Fruit fly (Drosophila melanogaster) whole organism, embryonic: Measurements from ENCODE around the gene mRpS9.

ENCODE experiments used
- Adf1 ChIP-seq: fragments of 200-800 bp; sonication (Bioruptor generic); IDR thresholded peaks from 2 replicates; pipeline ENCODE4 v1.3.6; 2022; ENCODE audit warnings: missing biosample characterization, missing genetic modification characterization
- Asciz ChIP-seq: fragments of 200-800 bp; sonication (Bioruptor generic); optimal IDR thresholded peaks from 2 replicates; lab custom pipeline; 2017; ENCODE audit warnings: missing biosample characterization, mild to moderate bottlenecking, missing genetic modification characterization, missing genetic modification reagents
- Bgb ChIP-seq: fragments of 200-800 bp; sonication (Bioruptor generic); IDR thresholded peaks from 2 replicates; pipeline ENCODE4 v1.3.6; 2022; ENCODE audit warnings: missing biosample characterization, missing genetic modification characterization; ENCODE audit not compliant: partially characterized antibody
- BtbVII ChIP-seq: fragments of 200-800 bp; sonication (Bioruptor generic); optimal IDR thresholded peaks from 3 replicates; lab custom pipeline; 2017; ENCODE audit warnings: missing biosample characterization, mild to moderate bottlenecking, missing genetic modification characterization
- CG10274 ChIP-seq: fragments of 200-800 bp; sonication (Bioruptor generic); optimal IDR thresholded peaks from 3 replicates; lab custom pipeline; 2017; ENCODE audit warnings: missing biosample characterization, mild to moderate bottlenecking, missing genetic modification characterization
- CG10431 ChIP-seq: fragments of 200-800 bp; sonication (Bioruptor generic); optimal IDR thresholded peaks from 3 replicates; lab custom pipeline; 2018; ENCODE audit warnings: missing biosample characterization, mild to moderate bottlenecking, missing genetic modification characterization
- CG16813 ChIP-seq: fragments of 200-800 bp; sonication (Bioruptor generic); IDR thresholded peaks from 3 replicates; pipeline ENCODE4 v1.3.6; 2022; ENCODE audit warnings: missing biosample characterization, missing genetic modification characterization; ENCODE audit not compliant: partially characterized antibody
- CG17385 ChIP-seq: fragments of 200-800 bp; sonication (Bioruptor generic); optimal IDR thresholded peaks from 3 replicates; lab custom pipeline; 2018; ENCODE audit warnings: missing biosample characterization, mild to moderate bottlenecking, missing genetic modification characterization
- CG17568 ChIP-seq: fragments of 200-800 bp; sonication (Bioruptor generic); optimal IDR thresholded peaks from 2 replicates; lab custom pipeline; 2018; ENCODE audit warnings: missing biosample characterization, mild to moderate bottlenecking, missing genetic modification characterization, moderate library complexity
- CG17802 ChIP-seq: fragments of 200-800 bp; sonication (Bioruptor generic); optimal IDR thresholded peaks from 2 replicates; lab custom pipeline; 2018; ENCODE audit warnings: missing biosample characterization, mild to moderate bottlenecking, missing genetic modification characterization, moderate library complexity
- CG18619 ChIP-seq: fragments of 200-800 bp; sonication (Bioruptor generic); optimal IDR thresholded peaks from 3 replicates; lab custom pipeline; 2017; ENCODE audit warnings: missing biosample characterization, mild to moderate bottlenecking, missing genetic modification characterization
- CG31388 ChIP-seq: fragments of 200-800 bp; sonication (Bioruptor generic); optimal IDR thresholded peaks from 2 replicates; lab custom pipeline; 2016; ENCODE audit warnings: missing biosample characterization, missing genetic modification characterization
- CG3163 ChIP-seq: fragments of 200-800 bp; sonication (Bioruptor generic); optimal IDR thresholded peaks from 3 replicates; lab custom pipeline; 2016; ENCODE audit warnings: missing biosample characterization, missing genetic modification characterization
- CG34376 ChIP-seq: fragments of 200-800 bp; sonication (Bioruptor generic); optimal IDR thresholded peaks from 2 replicates; lab custom pipeline; 2018; ENCODE audit warnings: missing biosample characterization, mild to moderate bottlenecking, missing genetic modification characterization
- CG4730 ChIP-seq: fragments of 200-800 bp; sonication (Bioruptor generic); IDR thresholded peaks from 2 replicates; pipeline ENCODE4 v1.3.6; 2022; ENCODE audit warnings: missing biosample characterization, missing genetic modification characterization
- CG6254 ChIP-seq: fragments of 200-800 bp; sonication (Bioruptor generic); optimal IDR thresholded peaks from 3 replicates; lab custom pipeline; 2017; ENCODE audit warnings: mild to moderate bottlenecking, missing biosample characterization, missing genetic modification reagents, missing genetic modification characterization
- CG7786 ChIP-seq: fragments of 200-800 bp; sonication (Bioruptor generic); optimal IDR thresholded peaks from 2 replicates; lab custom pipeline; 2016; ENCODE audit warnings: missing biosample characterization, missing genetic modification characterization
- CG8281 ChIP-seq: fragments of 200-800 bp; sonication (Bioruptor generic); optimal IDR thresholded peaks from 2 replicates; lab custom pipeline; 2018; ENCODE audit warnings: missing biosample characterization, mild to moderate bottlenecking, missing genetic modification characterization, moderate library complexity
- CG8944 ChIP-seq: fragments of 200-800 bp; sonication (Bioruptor generic); optimal IDR thresholded peaks from 3 replicates; lab custom pipeline; 2016; ENCODE audit warnings: missing biosample characterization, missing genetic modification characterization
- CG9727 ChIP-seq: fragments of 200-800 bp; sonication (Bioruptor generic); optimal IDR thresholded peaks from 3 replicates; lab custom pipeline; 2017; ENCODE audit warnings: missing biosample characterization, mild to moderate bottlenecking, missing genetic modification characterization
- Camta ChIP-seq: fragments of 200-800 bp; sonication (Bioruptor generic); optimal IDR thresholded peaks from 2 replicates; lab custom pipeline; 2016; ENCODE audit warnings: missing biosample characterization, missing genetic modification characterization
- D19B ChIP-seq: fragments of 200-800 bp; sonication (Bioruptor generic); optimal IDR thresholded peaks from 2 replicates; lab custom pipeline; 2017; ENCODE audit warnings: missing biosample characterization, mild to moderate bottlenecking, missing genetic modification characterization
- Dbx ChIP-seq: fragments of 200-800 bp; sonication (Bioruptor generic); IDR thresholded peaks from 3 replicates; pipeline ENCODE4 v1.3.6; 2022; ENCODE audit warnings: missing biosample characterization, missing genetic modification characterization
- Dek ChIP-seq: fragments of 200-800 bp; sonication (Bioruptor generic); optimal IDR thresholded peaks from 3 replicates; lab custom pipeline; 2019; ENCODE audit warnings: missing biosample characterization, mild to moderate bottlenecking, missing genetic modification characterization, moderate library complexity
- Dip3 ChIP-seq: fragments of 200-800 bp; sonication (Bioruptor generic); optimal IDR thresholded peaks from 3 replicates; lab custom pipeline; 2016; ENCODE audit warnings: missing biosample characterization, missing genetic modification characterization
- Eip74EF ChIP-seq, 2 experiments: fragments of 200-800 bp in 1 of 2; fragments of >200 bp in 1 of 2; sonication (Bioruptor generic) in 1 of 2; optimal IDR thresholded peaks; 2 replicates each; lab custom pipeline; 2017 to 2019; ENCODE audit warnings: missing biosample characterization in 2 of 2, missing genetic modification characterization in 2 of 2, mild to moderate bottlenecking in 1 of 2, moderate library complexity in 1 of 2
- Elba2 ChIP-seq: fragments of 200-800 bp; sonication (Bioruptor generic); optimal IDR thresholded peaks from 3 replicates; lab custom pipeline; 2016; ENCODE audit warnings: missing biosample characterization, missing genetic modification characterization
- Fer2 ChIP-seq: fragments of 200-800 bp; sonication (Bioruptor generic); optimal IDR thresholded peaks from 2 replicates; lab custom pipeline; 2018; ENCODE audit warnings: missing biosample characterization, mild to moderate bottlenecking, missing genetic modification characterization, moderate library complexity
- HHEX ChIP-seq: fragments of 200-800 bp; sonication (Bioruptor generic); optimal IDR thresholded peaks from 3 replicates; lab custom pipeline; 2017; ENCODE audit warnings: missing biosample characterization, mild to moderate bottlenecking, missing genetic modification characterization, missing genetic modification reagents
- Hr39 ChIP-seq: fragments of >200 bp; optimal IDR thresholded peaks from 2 replicates; lab custom pipeline; 2017
- MESR4 ChIP-seq: fragments of 200-800 bp; sonication (Bioruptor generic); optimal IDR thresholded peaks from 2 replicates; lab custom pipeline; 2018; ENCODE audit warnings: missing biosample characterization, mild to moderate bottlenecking, missing genetic modification characterization, moderate library complexity
- Mes4 ChIP-seq: fragments of 200-800 bp; sonication (Bioruptor generic); optimal IDR thresholded peaks from 2 replicates; lab custom pipeline; 2016; ENCODE audit warnings: missing biosample characterization, missing genetic modification characterization
- NFAT ChIP-seq: fragments of 200-800 bp; sonication (Bioruptor generic); IDR thresholded peaks from 2 replicates; pipeline ENCODE4 v1.3.6; 2022; ENCODE audit warnings: missing biosample characterization, missing genetic modification characterization
- bcd ChIP-seq: fragments of 200-800 bp; sonication (Bioruptor generic); optimal IDR thresholded peaks from 2 replicates; lab custom pipeline; 2017; ENCODE audit warnings: missing biosample characterization, mild to moderate bottlenecking, missing genetic modification characterization
- dati ChIP-seq: fragments of 200-800 bp; sonication (Bioruptor generic); IDR thresholded peaks from 2 replicates; pipeline ENCODE4 v1.3.6; 2022; ENCODE audit warnings: missing biosample characterization, missing genetic modification characterization
- h ChIP-seq: fragments of >200 bp; optimal IDR thresholded peaks from 2 replicates; lab custom pipeline; 2017
- inv ChIP-seq: fragments of 200-800 bp; sonication (Bioruptor generic); IDR thresholded peaks from 2 replicates; pipeline ENCODE4 v1.3.6; 2022; ENCODE audit warnings: missing biosample characterization, missing genetic modification characterization; ENCODE audit not compliant: partially characterized antibody
- org-1 ChIP-seq: fragments of 200-800 bp; sonication (Bioruptor generic); optimal IDR thresholded peaks from 2 replicates; lab custom pipeline; 2017; ENCODE audit warnings: missing biosample characterization, missing genetic modification characterization
- prd ChIP-seq, 3 experiments: fragments of >200 bp in 2 of 3; fragments of 200-800 bp in 1 of 3; sonication (Bioruptor generic) in 1 of 3; optimal IDR thresholded peaks in 2 of 3; IDR thresholded peaks in 1 of 3; 2 replicates in 2 of 3; 3 replicates in 1 of 3; pipeline versions ENCODE4 v1.3.6 to Lab custom; 2017 to 2022; ENCODE audit warnings: missing biosample characterization in 1 of 3, missing genetic modification characterization in 1 of 3
- pros ChIP-seq: fragments of 200-800 bp; sonication (Bioruptor generic); optimal IDR thresholded peaks from 3 replicates; lab custom pipeline; 2019; ENCODE audit warnings: missing biosample characterization, mild to moderate bottlenecking, missing genetic modification characterization, moderate library complexity
- psq ChIP-seq: fragments of 200-800 bp; sonication (Bioruptor generic); optimal IDR thresholded peaks from 2 replicates; lab custom pipeline; 2017; ENCODE audit warnings: missing biosample characterization, missing genetic modification characterization
- pzg ChIP-seq: fragments of 200-800 bp; sonication (Bioruptor generic); optimal IDR thresholded peaks from 3 replicates; lab custom pipeline; 2018; ENCODE audit warnings: missing biosample characterization, mild to moderate bottlenecking, missing genetic modification characterization, moderate library complexity
- salm ChIP-seq: fragments of 200-800 bp; sonication (Bioruptor generic); optimal IDR thresholded peaks from 2 replicates; lab custom pipeline; 2018; ENCODE audit warnings: missing biosample characterization, mild to moderate bottlenecking, missing genetic modification characterization
- schlank ChIP-seq: fragments of 200-800 bp; sonication (Bioruptor generic); optimal IDR thresholded peaks from 2 replicates; lab custom pipeline; 2018; ENCODE audit warnings: missing biosample characterization, mild to moderate bottlenecking, missing genetic modification characterization
- sima ChIP-seq: fragments of 200-800 bp; sonication (Bioruptor generic); optimal IDR thresholded peaks from 2 replicates; lab custom pipeline; 2016; ENCODE audit warnings: missing biosample characterization, missing genetic modification characterization
- sna ChIP-seq: fragments of 200-800 bp; sonication (Bioruptor generic); IDR thresholded peaks from 2 replicates; pipeline ENCODE4 v1.3.6; 2022; ENCODE audit warnings: missing biosample characterization, missing genetic modification characterization; ENCODE audit not compliant: partially characterized antibody
- sr ChIP-seq: fragments of 200-800 bp; sonication (Bioruptor generic); IDR thresholded peaks from 3 replicates; pipeline ENCODE4 v1.3.6; 2022; ENCODE audit warnings: missing biosample characterization, missing genetic modification characterization
- tx ChIP-seq: fragments of 200-800 bp; sonication (Bioruptor generic); optimal IDR thresholded peaks from 2 replicates; lab custom pipeline; 2016; ENCODE audit warnings: missing biosample characterization, missing genetic modification characterization
- vvl ChIP-seq: fragments of 200-800 bp; sonication (Bioruptor generic); IDR thresholded peaks from 2 replicates; pipeline ENCODE4 v1.3.6; 2022; ENCODE audit warnings: missing biosample characterization, missing genetic modification characterization
- zen2 ChIP-seq: fragments of 200-800 bp; sonication (Bioruptor generic); IDR thresholded peaks from 3 replicates; pipeline ENCODE4 v1.3.6; 2022; ENCODE audit warnings: missing biosample characterization, missing genetic modification characterization; ENCODE audit not compliant: partially characterized antibody

mRpS9 gene

dm6 chr3R:7911482-7911881, 9.0 kb upstream of the mRpS9 start, which contains the start of gene Prat (continued):
- TF ChIP-seq vvl (GFP tag; lab: Robert Waterston, UW) (peak; percentile 25; the same call in 1 of the 2 replicates), CG16813 (peak; percentile 75), Dek (tag; lab: Kevin White, UChicago) (no peak), CG10274 (GFP tag; lab: Kevin White, UChicago) (no peak), CG6254 (no peak), h (lab: Kevin White, UChicago) (no peak), Adf1 (no peak; the same call in 1 of the 2 replicates), NFAT (GFP tag; lab: Robert Waterston, UW) (no peak), HHEX (GFP tag; lab: Kevin White, UChicago) (no peak), Dbx (GFP tag; lab: Robert Waterston, UW) (no peak), tx (GFP tag; lab: Kevin White, UChicago) (no peak), CG3163 (GFP tag; lab: Kevin White, UChicago) (no peak), sr (GFP tag; lab: Robert Waterston, UW) (no peak), sima (GFP tag; lab: Kevin White, UChicago) (no peak), CG34376 (GFP tag; lab: Kevin White, UChicago) (no peak), Elba2 (GFP tag; lab: Kevin White, UChicago) (peak; percentile 71), Fer2 (no peak), schlank (tag; lab: Kevin White, UChicago) (no peak), org-1 (GFP tag; lab: Kevin White, UChicago) (no peak), pzg (GFP tag; lab: Kevin White, UChicago) (peak; percentile 49), CG31388 (GFP tag; lab: Kevin White, UChicago) (no peak), D19B (GFP tag; lab: Kevin White, UChicago) (no peak), Dip3 (GFP tag; lab: Kevin White, UChicago) (no peak), Camta (GFP tag; lab: Kevin White, UChicago) (no peak), salm (no peak), CG17385 (no peak), MESR4 (GFP tag; lab: Kevin White, UChicago) (peak; percentile 92), bcd (no peak), CG8281 (tag; lab: Kevin White, UChicago) (no peak), Eip74EF (GFP tag; optimal IDR thresholded peaks at IDR 0.05; lab: Kevin White, UChicago) (no peak)

dm6 chr3R:7907311-7907710, 4.8 kb upstream of the mRpS9 start, which contains the start of the genes Taf7 and EMC1:
Gene Taf7 (plus strand): TSS chr3R:7907333.
Gene EMC1 (minus strand): TSS chr3R:7907363.
- TF ChIP-seq dati (GFP tag; lab: Robert Waterston, UW): no peak
- TF ChIP-seq prd (optimal IDR thresholded peaks at IDR 0.05; lab: Kevin White, UChicago): no peak
- TF ChIP-seq prd (GFP tag; IDR thresholded peaks at IDR 0.05; lab: Robert Waterston, UW): peak; percentile 38; the same call in 1 of the 3 replicates
- no peak for TF ChIP-seq CG9727 (GFP tag; lab: Kevin White, UChicago)
- peak; percentile 16 for TF ChIP-seq CG3163 (GFP tag; lab: Kevin White, UChicago)
- no peak for TF ChIP-seq BtbVII (GFP tag; lab: Kevin White, UChicago)
- no peak for TF ChIP-seq pros (GFP tag; lab: Kevin White, UChicago)
- TF ChIP-seq Adf1: no peak
- TF ChIP-seq Mes4 (GFP tag; lab: Kevin White, UChicago): peak; percentile 23
- TF ChIP-seq Hr39 (lab: Kevin White, UChicago): no peak
- peak; percentile 60 for TF ChIP-seq CG7786 (GFP tag; lab: Kevin White, UChicago)
- peak; percentile 69; the same call in 1 of the 3 replicates for TF ChIP-seq zen2
- peak; percentile 87 for TF ChIP-seq Bgb
- no peak for TF ChIP-seq CG17568 (GFP tag; lab: Kevin White, UChicago)
- TF ChIP-seq CG4730 (GFP tag; lab: Robert Waterston, UW): no peak
- peak; percentile 46 for TF ChIP-seq CG8944 (GFP tag; lab: Kevin White, UChicago)
- TF ChIP-seq CG18619 (GFP tag; lab: Kevin White, UChicago): no peak
- no peak for TF ChIP-seq CG10431 (GFP tag; lab: Kevin White, UChicago)
- peak; percentile 92 for TF ChIP-seq sna
- TF ChIP-seq Asciz: no peak
- no peak for TF ChIP-seq psq (GFP tag; lab: Kevin White, UChicago)
- peak; percentile 87 for TF ChIP-seq CG17802 (tag; lab: Kevin White, UChicago)
- TF ChIP-seq bcd: no peak
- peak; percentile 98 for TF ChIP-seq inv (GFP tag; lab: Robert Waterston, UW)
